Worm (Caenorhabditis elegans): Measurements from ENCODE around the gene Y39B6A.25.

DNA sequence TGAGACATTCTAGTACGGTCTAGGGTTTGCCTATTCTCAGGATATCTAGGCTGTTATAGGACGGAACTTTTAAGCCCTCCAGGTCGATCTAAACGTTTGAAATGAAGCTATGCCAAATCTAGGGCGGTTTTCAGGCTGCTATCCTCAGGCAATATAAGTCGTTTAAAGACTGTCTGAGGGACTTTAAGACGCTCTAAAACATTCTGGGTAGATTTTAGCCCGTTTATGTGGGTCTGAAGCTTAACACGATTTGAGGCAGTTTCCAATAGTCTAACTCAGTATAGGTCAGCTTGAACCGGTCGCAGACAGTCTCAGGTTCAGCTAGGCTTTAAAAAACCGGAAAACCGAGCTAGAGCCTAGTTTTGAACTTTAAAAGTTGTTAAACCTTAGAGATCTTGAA, 24.6 kb downstream of the Y39B6A.25 start:
- no peak for TF ChIP-seq dao-5 (tag; optimal IDR thresholded peaks at IDR 0.05)
- TF ChIP-seq him-1 (tag; optimal IDR thresholded peaks at IDR 0.05) = no peak

Data from whole organism, L4/young adult.